Fruit fly (Drosophila melanogaster) whole organism, embryonic: ENCODE measurements around the gene gish.
A peak's percentile ranks its signal among the peaks of the same experiment; 100 is the strongest.

ENCODE experiments used
- CG12104 ChIP-seq: fragments of 200-800 bp; sonication (Bioruptor generic); optimal IDR thresholded peaks from 3 replicates; lab custom pipeline; 2016; ENCODE audit warnings: missing biosample characterization, missing genetic modification characterization
- CG14667 ChIP-seq: fragments of 200-800 bp; sonication (Bioruptor generic); IDR thresholded peaks from 2 replicates; pipeline ENCODE4 v1.3.6; 2022; ENCODE audit warnings: missing biosample characterization, missing genetic modification characterization
- CG15073 ChIP-seq: fragments of 200-800 bp; sonication (Bioruptor generic); optimal IDR thresholded peaks from 2 replicates; lab custom pipeline; 2016; ENCODE audit warnings: missing biosample characterization, missing genetic modification characterization
- CG18476 ChIP-seq: fragments of 200-800 bp; sonication (Bioruptor generic); optimal IDR thresholded peaks from 2 replicates; lab custom pipeline; 2016; ENCODE audit warnings: missing biosample characterization, mild to moderate bottlenecking, missing genetic modification characterization
- CG31365 ChIP-seq: fragments of 200-800 bp; sonication (Bioruptor generic); optimal IDR thresholded peaks from 2 replicates; lab custom pipeline; 2018; ENCODE audit warnings: missing biosample characterization, mild to moderate bottlenecking, missing genetic modification characterization
- CG32772 ChIP-seq: fragments of 200-800 bp; sonication (Bioruptor generic); IDR thresholded peaks from 2 replicates; pipeline ENCODE4 v1.3.6; 2022; ENCODE audit warnings: missing biosample characterization, missing genetic modification characterization
- CG3847 ChIP-seq: fragments of 200-800 bp; sonication (Bioruptor generic); IDR thresholded peaks from 2 replicates; pipeline ENCODE4 v1.3.6; 2022; ENCODE audit warnings: missing biosample characterization, missing genetic modification characterization
- CG4360 ChIP-seq: fragments of 200-800 bp; sonication (Bioruptor generic); IDR thresholded peaks from 2 replicates; pipeline ENCODE4 v1.3.6; 2022; ENCODE audit warnings: missing biosample characterization, missing genetic modification characterization
- CG4820 ChIP-seq: fragments of 200-800 bp; sonication (Bioruptor generic); optimal IDR thresholded peaks from 3 replicates; lab custom pipeline; 2016; ENCODE audit warnings: missing biosample characterization, missing genetic modification characterization
- CG6854 ChIP-seq: fragments of 200-800 bp; sonication (Bioruptor generic); optimal IDR thresholded peaks from 3 replicates; lab custom pipeline; 2017; ENCODE audit warnings: missing biosample characterization, mild to moderate bottlenecking, missing genetic modification characterization
- CG7372 ChIP-seq: fragments of 200-800 bp; sonication (Bioruptor generic); IDR thresholded peaks from 2 replicates; pipeline ENCODE4 v1.3.6; 2022; ENCODE audit warnings: missing biosample characterization, missing genetic modification characterization
- CG8290 ChIP-seq, 3 experiments: fragments of 200-800 bp; sonication (Bioruptor generic); optimal IDR thresholded peaks; 2 replicates each; lab custom pipeline; 2016 to 2019; ENCODE audit warnings: missing biosample characterization in 3 of 3, missing genetic modification characterization in 3 of 3, mild to moderate bottlenecking in 2 of 3, moderate library complexity in 1 of 3
- CG9609 ChIP-seq: fragments of 200-800 bp; sonication (Bioruptor generic); optimal IDR thresholded peaks from 3 replicates; lab custom pipeline; 2016; ENCODE audit warnings: missing biosample characterization, missing genetic modification characterization
- Dek ChIP-seq: fragments of 200-800 bp; sonication (Bioruptor generic); optimal IDR thresholded peaks from 3 replicates; lab custom pipeline; 2019; ENCODE audit warnings: missing biosample characterization, mild to moderate bottlenecking, missing genetic modification characterization, moderate library complexity
- Dref ChIP-seq: fragments of 200-800 bp; sonication (Bioruptor generic); IDR thresholded peaks from 2 replicates; pipeline ENCODE4 v1.3.6; 2022; ENCODE audit warnings: missing biosample characterization, missing genetic modification characterization
- HLH3B ChIP-seq: fragments of 200-800 bp; sonication (Bioruptor generic); IDR thresholded peaks from 2 replicates; pipeline ENCODE4 v1.3.6; 2022; ENCODE audit warnings: missing biosample characterization, missing genetic modification characterization
- HmgD ChIP-seq: fragments of 200-800 bp; sonication (Bioruptor generic); optimal IDR thresholded peaks from 3 replicates; lab custom pipeline; 2016; ENCODE audit warnings: missing biosample characterization, missing genetic modification characterization
- Hr51 ChIP-seq, 2 experiments: fragments of 200-800 bp; sonication (Bioruptor generic); optimal IDR thresholded peaks; 2 replicates in 1 of 2; 3 replicates in 1 of 2; lab custom pipeline; 2016 to 2018; ENCODE audit warnings: missing biosample characterization in 2 of 2, missing genetic modification characterization in 2 of 2, mild to moderate bottlenecking in 1 of 2, moderate library complexity in 1 of 2
- Hsf ChIP-seq: fragments of 200-800 bp; sonication (Bioruptor generic); optimal IDR thresholded peaks from 3 replicates; lab custom pipeline; 2016; ENCODE audit warnings: missing biosample characterization, missing genetic modification characterization
- Lpt ChIP-seq: fragments of >200 bp; optimal IDR thresholded peaks from 2 replicates; lab custom pipeline; 2018; ENCODE audit warnings: missing biosample characterization, missing genetic modification characterization
- MESR4 ChIP-seq: fragments of 200-800 bp; sonication (Bioruptor generic); optimal IDR thresholded peaks from 2 replicates; lab custom pipeline; 2018; ENCODE audit warnings: missing biosample characterization, mild to moderate bottlenecking, missing genetic modification characterization, moderate library complexity
- Mrtf ChIP-seq: fragments of 200-800 bp; sonication (Bioruptor generic); IDR thresholded peaks from 3 replicates; pipeline ENCODE4 v1.3.6; 2022; ENCODE audit warnings: missing biosample characterization, missing genetic modification characterization
- NC2α ChIP-seq: fragments of 200-800 bp; sonication (Bioruptor generic); optimal IDR thresholded peaks from 2 replicates; lab custom pipeline; 2016; ENCODE audit warnings: missing biosample characterization, missing genetic modification characterization
- NC2β ChIP-seq: fragments of 200-800 bp; sonication (Bioruptor generic); optimal IDR thresholded peaks from 2 replicates; lab custom pipeline; 2016; ENCODE audit warnings: missing biosample characterization, missing genetic modification characterization
- NK7.1 ChIP-seq: fragments of 200-800 bp; sonication (Bioruptor generic); optimal IDR thresholded peaks from 3 replicates; lab custom pipeline; 2016; ENCODE audit warnings: missing biosample characterization, missing genetic modification characterization
- Nf-YA ChIP-seq: fragments of 200-800 bp; sonication (Bioruptor generic); IDR thresholded peaks from 2 replicates; pipeline ENCODE4 v1.3.6; 2022; ENCODE audit warnings: missing biosample characterization, missing genetic modification characterization
- Nf-YB ChIP-seq: fragments of 200-800 bp; sonication (Bioruptor generic); optimal IDR thresholded peaks from 3 replicates; lab custom pipeline; 2019; ENCODE audit warnings: missing biosample characterization, mild to moderate bottlenecking, missing genetic modification characterization, moderate library complexity
- Rx ChIP-seq: fragments of 200-800 bp; sonication (Bioruptor generic); IDR thresholded peaks from 2 replicates; pipeline ENCODE4 v1.3.6; 2022; ENCODE audit warnings: missing biosample characterization, missing genetic modification characterization
- aop ChIP-seq: fragments of 200-800 bp; sonication (Bioruptor generic); IDR thresholded peaks from 2 replicates; pipeline ENCODE4 v1.3.6; 2022; ENCODE audit warnings: missing biosample characterization, missing genetic modification characterization
- az2 ChIP-seq: fragments of 200-800 bp; sonication (Bioruptor generic); optimal IDR thresholded peaks from 3 replicates; lab custom pipeline; 2016; ENCODE audit warnings: missing biosample characterization, missing genetic modification characterization
- crp ChIP-seq, 2 experiments: fragments of 200-800 bp; sonication (Bioruptor generic); optimal IDR thresholded peaks; 2 replicates in 1 of 2; 3 replicates in 1 of 2; lab custom pipeline; 2017; ENCODE audit warnings: missing biosample characterization in 2 of 2, missing genetic modification characterization in 2 of 2, mild to moderate bottlenecking in 1 of 2, moderate library complexity in 1 of 2
- disco-r ChIP-seq: fragments of 200-800 bp; sonication (Bioruptor generic); optimal IDR thresholded peaks from 2 replicates; lab custom pipeline; 2016; ENCODE audit warnings: missing biosample characterization, missing genetic modification characterization
- dysf ChIP-seq: fragments of 200-800 bp; sonication (Bioruptor generic); IDR thresholded peaks from 3 replicates; pipeline ENCODE4 v1.3.6; 2022; ENCODE audit warnings: missing biosample characterization, missing genetic modification characterization
- en ChIP-seq: fragments of 200-800 bp; sonication (Bioruptor generic); optimal IDR thresholded peaks from 2 replicates; lab custom pipeline; 2016; ENCODE audit warnings: missing biosample characterization, missing genetic modification characterization
- esg ChIP-seq: fragments of 200-800 bp; sonication (Bioruptor generic); conservative IDR thresholded peaks from 2 replicates; pipeline ENCODE4 v1.3.6; 2022; ENCODE audit warnings: missing biosample characterization, missing genetic modification characterization
- eve ChIP-seq, 2 experiments: fragments of >200 bp; optimal IDR thresholded peaks; 2 replicates each; lab custom pipeline; 2017; ENCODE audit warnings: missing biosample characterization in 2 of 2, missing genetic modification characterization in 2 of 2
- fd3F ChIP-seq: fragments of 200-800 bp; sonication (Bioruptor generic); optimal IDR thresholded peaks from 2 replicates; lab custom pipeline; 2018; ENCODE audit warnings: missing biosample characterization, mild to moderate bottlenecking, missing genetic modification characterization, moderate library complexity
- gsb-n ChIP-seq: fragments of 200-800 bp; sonication (Bioruptor generic); optimal IDR thresholded peaks from 3 replicates; lab custom pipeline; 2018; ENCODE audit warnings: missing biosample characterization, mild to moderate bottlenecking, missing genetic modification characterization
- hkb ChIP-seq, 2 experiments: fragments of 200-800 bp in 1 of 2; fragments of >200 bp in 1 of 2; sonication (Bioruptor generic) in 1 of 2; IDR thresholded peaks in 1 of 2; optimal IDR thresholded peaks in 1 of 2; 2 replicates each; pipeline versions ENCODE4 v1.3.6 to Lab custom; 2017 to 2022; ENCODE audit warnings: missing biosample characterization in 1 of 2, missing genetic modification characterization in 1 of 2
- lola ChIP-seq, 3 experiments: fragments of >200 bp in 2 of 3; fragments of 200-800 bp in 1 of 3; sonication (Bioruptor generic) in 1 of 3; optimal IDR thresholded peaks; 2 replicates each; lab custom pipeline; 2017 to 2019; ENCODE audit warnings: missing biosample characterization in 3 of 3, missing genetic modification characterization in 3 of 3, mild to moderate bottlenecking in 1 of 3, moderate library complexity in 1 of 3
- lov ChIP-seq, 2 experiments: fragments of 200-800 bp in 1 of 2; fragments of >200 bp in 1 of 2; sonication (Bioruptor generic) in 1 of 2; IDR thresholded peaks in 1 of 2; optimal IDR thresholded peaks in 1 of 2; 2 replicates in 1 of 2; 3 replicates in 1 of 2; pipeline versions ENCODE4 v1.3.6 to Lab custom; 2017 to 2022; ENCODE audit warnings: missing biosample characterization in 1 of 2, missing genetic modification characterization in 1 of 2
- odd ChIP-seq: fragments of 200-800 bp; sonication (Bioruptor generic); optimal IDR thresholded peaks from 2 replicates; lab custom pipeline; 2017; ENCODE audit warnings: missing biosample characterization, mild to moderate bottlenecking, missing genetic modification characterization
- peb ChIP-seq: fragments of 200-800 bp; sonication (Bioruptor generic); IDR thresholded peaks from 2 replicates; pipeline ENCODE4 v1.3.6; 2022; ENCODE audit warnings: missing biosample characterization, missing genetic modification characterization
- ro ChIP-seq: fragments of 200-800 bp; sonication (Bioruptor generic); IDR thresholded peaks from 2 replicates; pipeline ENCODE4 v1.3.6; 2022; ENCODE audit warnings: missing biosample characterization, missing genetic modification characterization
- scrt ChIP-seq: fragments of 200-800 bp; sonication (Bioruptor generic); optimal IDR thresholded peaks from 2 replicates; lab custom pipeline; 2018; ENCODE audit warnings: missing biosample characterization, mild to moderate bottlenecking, missing genetic modification characterization, moderate library complexity
- seq ChIP-seq: fragments of 200-800 bp; sonication (Bioruptor generic); IDR thresholded peaks from 2 replicates; pipeline ENCODE4 v1.3.6; 2022; ENCODE audit warnings: missing biosample characterization, missing genetic modification characterization
- slou ChIP-seq: fragments of 200-800 bp; sonication (Bioruptor generic); optimal IDR thresholded peaks from 3 replicates; lab custom pipeline; 2016; ENCODE audit warnings: missing biosample characterization, missing genetic modification characterization
- slp2 ChIP-seq: fragments of 200-800 bp; sonication (Bioruptor generic); optimal IDR thresholded peaks from 2 replicates; lab custom pipeline; 2016; ENCODE audit warnings: missing biosample characterization, missing genetic modification characterization
- tap ChIP-seq: fragments of 200-800 bp; optimal IDR thresholded peaks from 3 replicates; lab custom pipeline; 2019; ENCODE audit warnings: missing biosample characterization, mild to moderate bottlenecking, missing genetic modification characterization, moderate library complexity
- tio ChIP-seq: fragments of 200-800 bp; sonication (Bioruptor generic); optimal IDR thresholded peaks from 2 replicates; lab custom pipeline; 2017; ENCODE audit warnings: missing biosample characterization, missing genetic modification characterization, inconsistent platforms
- twi ChIP-seq: fragments of 200-800 bp; optimal IDR thresholded peaks from 2 replicates; lab custom pipeline; 2019; ENCODE audit warnings: missing biosample characterization, mild to moderate bottlenecking, missing genetic modification characterization, moderate library complexity

The gish gene

dm6 chr3R:16256135-16256534 is 16.1 kb upstream of the gish start (continued):
- TF ChIP-seq Dek (tag; lab: Kevin White, UChicago) (no peak), HLH3B (GFP tag; lab: Robert Waterston, UW) (no peak), Hr51 (GFP tag; optimal IDR thresholded peaks at IDR 0.05; lab: Kevin White, UChicago) (no peak), tio (GFP tag; lab: Kevin White, UChicago) (no peak), CG12104 (no peak), CG14667 (no peak), CG9609 (GFP tag; lab: Kevin White, UChicago) (no peak), gsb-n (tag; lab: Kevin White, UChicago) (no peak), Hsf (no peak), MESR4 (GFP tag; lab: Kevin White, UChicago) (no peak), en (GFP tag; lab: Kevin White, UChicago) (no peak), twi (tag; lab: Kevin White, UChicago) (no peak), hkb (optimal IDR thresholded peaks at IDR 0.05; lab: Kevin White, UChicago) (no peak), hkb (GFP tag; IDR thresholded peaks at IDR 0.05; lab: Robert Waterston, UW) (no peak), crp (GFP tag; optimal IDR thresholded peaks at IDR 0.05; lab: Kevin White, UChicago) (no peak), CG8290 (GFP tag; optimal IDR thresholded peaks at IDR 0.05; lab: Kevin White, UChicago) (no peak), CG8290 (tag; optimal IDR thresholded peaks at IDR 0.05; lab: Kevin White, UChicago) (peak in 1 of 2 experiments; percentile 75), NC2β (GFP tag; lab: Kevin White, UChicago) (no peak), CG18476 (no peak), dysf (no peak), az2 (GFP tag; lab: Kevin White, UChicago) (no peak), Mrtf (GFP tag; lab: Robert Waterston, UW) (no peak), CG7372 (GFP tag; lab: Robert Waterston, UW) (no peak), lov (optimal IDR thresholded peaks at IDR 0.05; lab: Kevin White, UChicago) (no peak), lov (GFP tag; IDR thresholded peaks at IDR 0.05; lab: Robert Waterston, UW) (no peak), Nf-YA (GFP tag; lab: Robert Waterston, UW) (no peak), slp2 (GFP tag; lab: Kevin White, UChicago) (no peak), eve (GFP tag; optimal IDR thresholded peaks at IDR 0.05; lab: Kevin White, UChicago) (no peak), odd (no peak), CG32772 (GFP tag; lab: Robert Waterston, UW) (no peak), Nf-YB (no peak), CG3847 (GFP tag; lab: Robert Waterston, UW) (no peak), NC2α (GFP tag; lab: Kevin White, UChicago) (no peak), CG6854 (GFP tag; lab: Kevin White, UChicago) (no peak), ro (GFP tag; lab: Robert Waterston, UW) (no peak), Lpt (no peak), scrt (GFP tag; lab: Kevin White, UChicago) (no peak), esg (GFP tag; lab: Robert Waterston, UW) (no peak), HmgD (GFP tag; lab: Kevin White, UChicago) (no peak), CG4360 (GFP tag; lab: Robert Waterston, UW) (no peak), NK7.1 (no peak), seq (GFP tag; lab: Robert Waterston, UW) (no peak; the same call in 1 of the 2 replicates), Rx (no peak), CG15073 (GFP tag; lab: Kevin White, UChicago) (no peak), CG4820 (no peak), fd3F (GFP tag; lab: Kevin White, UChicago) (no peak), slou (no peak), CG31365 (tag; lab: Kevin White, UChicago) (peak; percentile 2), tap (no peak), aop (GFP tag; lab: Robert Waterston, UW) (no peak), lola (GFP tag; optimal IDR thresholded peaks at IDR 0.05; lab: Kevin White, UChicago) (no peak), Dref (GFP tag; lab: Robert Waterston, UW) (no peak), peb (GFP tag; lab: Robert Waterston, UW) (no peak), disco-r (GFP tag; lab: Kevin White, UChicago) (no peak)
